Worm (Caenorhabditis elegans): ENCODE results near the gene W01H2.2.
A peak's percentile ranks its signal among the peaks of the same experiment; 100 is the strongest.

Gene W01H2.2

DNA sequence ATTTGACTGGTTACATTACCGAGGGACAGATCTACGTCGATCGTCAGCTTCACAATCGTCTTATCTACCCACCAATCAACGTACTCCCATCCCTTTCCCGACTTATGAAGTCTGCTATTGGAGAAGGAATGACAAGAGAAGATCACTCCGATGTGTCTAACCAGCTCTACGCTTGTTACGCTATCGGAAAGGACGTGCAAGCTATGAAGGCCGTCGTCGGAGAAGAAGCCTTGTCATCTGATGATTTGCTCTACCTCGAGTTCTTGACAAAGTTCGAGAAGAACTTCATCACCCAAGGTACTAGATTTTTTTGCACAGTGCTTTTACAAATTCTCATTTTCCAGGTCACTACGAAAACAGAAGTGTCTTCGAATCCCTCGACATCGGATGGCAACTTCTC is 26.0 kb downstream of the W01H2.2 start:
- no peak for TF ChIP-seq lsy-2 (tag; optimal IDR thresholded peaks at IDR 0.05)
- no peak for TF ChIP-seq nhr-47 (tag; optimal IDR thresholded peaks at IDR 0.05)
- no peak for TF ChIP-seq Y116A8C.19 (tag; optimal IDR thresholded peaks at IDR 0.05; ENCODE audit: borderline replicate concordance)
- peak; percentile 16 for TF ChIP-seq nhr-85 (tag)

DNA sequence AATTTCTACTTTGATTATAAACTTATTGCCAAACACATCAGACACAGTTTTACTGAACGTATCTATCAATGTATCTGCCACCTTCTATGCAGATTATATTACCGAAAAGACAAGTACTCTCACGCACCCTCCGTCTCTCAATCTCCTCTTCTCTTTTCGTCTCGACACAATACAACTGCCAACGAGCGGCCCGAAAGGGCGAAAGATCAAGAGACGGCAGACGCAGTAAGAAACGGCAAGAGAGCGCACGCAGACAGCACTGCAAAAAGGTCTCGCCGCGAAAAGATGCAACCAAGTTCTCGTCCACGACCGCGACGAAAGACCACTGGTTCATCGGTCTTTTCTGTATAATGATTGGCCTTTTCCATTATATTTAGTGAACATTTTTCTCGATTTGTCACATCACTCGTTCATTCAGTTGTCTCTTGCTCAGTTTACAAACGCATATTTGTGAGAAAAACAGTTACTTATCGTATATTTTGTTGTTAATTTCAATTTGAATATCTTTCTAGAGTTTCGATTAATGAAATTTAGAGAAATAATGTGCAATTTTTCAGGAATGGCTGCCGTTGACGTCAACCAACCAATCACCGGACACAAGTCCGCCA is 27.6 kb downstream of the W01H2.2 start, which contains the start of gene vha-12:
TSS of gene vha-12 (plus strand) at position 558 of the 608 bp plus-strand sequence.
- TF ChIP-seq fkh-8 (tag; optimal IDR thresholded peaks at IDR 0.05) (peak; percentile 89), nhr-237 (tag; optimal IDR thresholded peaks at IDR 0.05) (peak; percentile 91), elt-2 (tag; optimal IDR thresholded peaks at IDR 0.05) (peak; percentile 77), lin-35 (GFP tag; optimal IDR thresholded peaks at IDR 0.05) (peak; percentile 77 to 88), ceh-82 (tag; optimal IDR thresholded peaks at IDR 0.05) (peak; percentile 81 to 96 (median 94)), unc-86 (tag; optimal IDR thresholded peaks at IDR 0.05) (peak; percentile 90), mdl-1 (tag; optimal IDR thresholded peaks at IDR 0.05) (peak in 1 of 2 experiments; percentile 89), C16A3.4 (tag; optimal IDR thresholded peaks at IDR 0.05) (peak; percentile 82), ces-1 (GFP tag; optimal IDR thresholded peaks at IDR 0.05) (no peak), tlp-1 (tag; optimal IDR thresholded peaks at IDR 0.05) (no peak), swsn-7 (tag; optimal IDR thresholded peaks at IDR 0.05) (peak; percentile 94), hpl-2 (GFP tag; optimal IDR thresholded peaks at IDR 0.05) (no peak), mab-9 (GFP tag; IDR thresholded peaks at IDR 0.05) (peak; percentile 66; the same call in 1 of the 2 replicates), pax-3 (tag; optimal IDR thresholded peaks at IDR 0.05) (peak; percentile 73), efl-1 (optimal IDR thresholded peaks at IDR 0.05) (peak; percentile 81 to 93), efl-1 (GFP tag; optimal IDR thresholded peaks at IDR 0.05 in 1 of 2) (peak; percentile 60 to 96), ceh-8 (GFP tag; optimal IDR thresholded peaks at IDR 0.05) (peak; percentile 14), nhr-12 (tag; optimal IDR thresholded peaks at IDR 0.05) (no peak), unc-130 (tag; optimal IDR thresholded peaks at IDR 0.05) (no peak), jun-1 (tag; optimal IDR thresholded peaks at IDR 0.05) (peak; percentile 88), lsy-2 (tag; optimal IDR thresholded peaks at IDR 0.05) (peak; percentile 87 to 90), alr-1 (tag; optimal IDR thresholded peaks at IDR 0.05; ENCODE audit: borderline replicate concordance) (no peak), unc-30 (tag; optimal IDR thresholded peaks at IDR 0.05) (no peak), snpc-4 (tag; optimal IDR thresholded peaks at IDR 0.05) (peak; percentile 68), lir-3 (tag; optimal IDR thresholded peaks at IDR 0.05; ENCODE audit: poor library complexity) (peak; percentile 59), skn-1 (tag; optimal IDR thresholded peaks at IDR 0.05) (peak; percentile 87), grh-1 (GFP tag; IDR thresholded peaks at IDR 0.05) (peak; percentile 91), snu-23 (GFP tag; optimal IDR thresholded peaks at IDR 0.05) (peak; percentile 95), mep-1 (tag; optimal IDR thresholded peaks at IDR 0.05) (peak; percentile 86), irx-1 (tag; optimal IDR thresholded peaks at IDR 0.05) (peak; percentile 65), fos-1 (tag; optimal IDR thresholded peaks at IDR 0.05) (peak; percentile 91), isw-1 (GFP tag; IDR thresholded peaks at IDR 0.05) (peak; percentile 90), elt-3 (tag; optimal IDR thresholded peaks at IDR 0.05) (peak in 4 of 6 experiments; percentile 19 to 86 (median 79)), nhr-77 (tag; optimal IDR thresholded peaks at IDR 0.05) (peak; percentile 89), nhr-90 (tag; optimal IDR thresholded peaks at IDR 0.05; ENCODE audit: poor library complexity) (peak; percentile 92), xbp-1 (tag; optimal IDR thresholded peaks at IDR 0.05) (peak; percentile 94), nhr-47 (tag; optimal IDR thresholded peaks at IDR 0.05) (peak; percentile 94), nhr-84 (tag; optimal IDR thresholded peaks at IDR 0.05) (no peak), nhr-76 (tag; optimal IDR thresholded peaks at IDR 0.05) (no peak), sptf-1 (tag; optimal IDR thresholded peaks at IDR 0.05) (no peak), pag-3 (tag; optimal IDR thresholded peaks at IDR 0.05; ENCODE audit: borderline replicate concordance, insufficient read depth) (peak; percentile 76), unc-98 (GFP tag; IDR thresholded peaks at IDR 0.05) (no peak), lin-15B (tag; optimal IDR thresholded peaks at IDR 0.05) (peak; percentile 51), dsc-1 (tag; optimal IDR thresholded peaks at IDR 0.05) (peak; percentile 77), ceh-88 (GFP tag; IDR thresholded peaks at IDR 0.05) (peak; percentile 51; the same call in 1 of the 2 replicates), nhr-85 (tag) (peak; percentile 96), pqm-1 (tag; optimal IDR thresholded peaks at IDR 0.05) (no peak), ztf-4 (tag; optimal IDR thresholded peaks at IDR 0.05) (peak; percentile 78), nhr-20 (tag; optimal IDR thresholded peaks at IDR 0.05) (peak; percentile 96)
